Worm (Caenorhabditis elegans): ENCODE results near the gene T01B11.1.

The T01B11.1 gene

ce11 chrIV:8470206-8470605 lies 23.2 kb downstream of the T01B11.1 start:
- TF ChIP-seq F33H1.4 (GFP tag; IDR thresholded peaks at IDR 0.05) (peak; percentile 52), dox-1 (GFP tag; IDR thresholded peaks at IDR 0.05) (0 out of 2 replicates have a peak, but pooled peaks have one; percentile 42), hsf-1 (GFP tag; IDR thresholded peaks at IDR 0.05) (peak; percentile 95)

- no peak for TF ChIP-seq nfya-2 (GFP tag; IDR thresholded peaks at IDR 0.05)
- TF ChIP-seq C17E4.6 (GFP tag; IDR thresholded peaks at IDR 0.05), result no peak
- no peak for TF ChIP-seq lin-35 (GFP tag; optimal IDR thresholded peaks at IDR 0.05)
- no peak for TF ChIP-seq snpc-1.3 (tag; optimal IDR thresholded peaks at IDR 0.05; ENCODE audit: insufficient read depth)
These were observed 25.5 kb downstream of the T01B11.1 start, which contains the start of gene oat-1 for ce11 chrIV:8472493-8472892. oat-1 (minus strand) TSS chrIV:8472593.

- no peak for TF ChIP-seq ztf-6 (GFP tag; IDR thresholded peaks at IDR 0.05)
- TF ChIP-seq nfya-1 (tag; optimal IDR thresholded peaks at IDR 0.05; ENCODE audit: borderline replicate concordance, insufficient read depth), result no peak
- TF ChIP-seq nhr-90 (tag; optimal IDR thresholded peaks at IDR 0.05), result no peak
- TF ChIP-seq ets-4 (GFP tag; optimal IDR thresholded peaks at IDR 0.05), result no peak
- TF ChIP-seq attf-5 (GFP tag; optimal IDR thresholded peaks at IDR 0.05), result no peak
- TF ChIP-seq Y95B8A.8 (GFP tag; IDR thresholded peaks at IDR 0.05), result no peak
These were observed 26.8 kb downstream of the T01B11.1 start, which contains the start of gene C28C12.11 for ce11 chrIV:8473756-8474155. C28C12.11 (plus strand) TSS chrIV:8474056.

ce11 chrIV:8475030-8475679 lies 28.2 kb downstream of the T01B11.1 start:
- TF ChIP-seq egl-18 (GFP tag; IDR thresholded peaks at IDR 0.05), result no peak
- TF ChIP-seq nhr-80 (tag; optimal IDR thresholded peaks at IDR 0.05), result peak; percentile 86

- TF ChIP-seq egrh-3 (GFP tag; IDR thresholded peaks at IDR 0.05), result no peak
- TF ChIP-seq mes-4 (tag; optimal IDR thresholded peaks at IDR 0.05), result no peak
- no peak for TF ChIP-seq lir-1 (GFP tag; conservative IDR thresholded peaks at IDR 0.05)
- TF ChIP-seq nhr-90 (tag; optimal IDR thresholded peaks at IDR 0.05), result no peak
- no peak for TF ChIP-seq hlh-12 (tag; optimal IDR thresholded peaks at IDR 0.05)
- TF ChIP-seq F22D6.2 (tag; optimal IDR thresholded peaks at IDR 0.05), result no peak
- TF ChIP-seq lsy-27 (tag; optimal IDR thresholded peaks at IDR 0.05; ENCODE audit: borderline replicate concordance, insufficient read depth), result no peak
- TF ChIP-seq madf-3 (GFP tag; IDR thresholded peaks at IDR 0.05), result no peak
- no peak for TF ChIP-seq atf-7 (tag; optimal IDR thresholded peaks at IDR 0.05)
- no peak for TF ChIP-seq Y56A3A.18 (GFP tag; IDR thresholded peaks at IDR 0.05)
- no peak for TF ChIP-seq hsf-1 (GFP tag; IDR thresholded peaks at IDR 0.05)
- TF ChIP-seq ztf-26 (tag; optimal IDR thresholded peaks at IDR 0.05), result no peak
- no peak for TF ChIP-seq sdz-38 (tag; optimal IDR thresholded peaks at IDR 0.05)
- TF ChIP-seq nhr-80 (tag; optimal IDR thresholded peaks at IDR 0.05), result no peak
- TF ChIP-seq attf-3 (GFP tag; conservative IDR thresholded peaks at IDR 0.05), result no peak
- no peak for TF ChIP-seq lin-40 (tag; optimal IDR thresholded peaks at IDR 0.05)
- no peak for TF ChIP-seq hmg-20 (GFP tag; IDR thresholded peaks at IDR 0.05)
- no peak for TF ChIP-seq F37B4.10 (GFP tag; IDR thresholded peaks at IDR 0.05)
These were observed 29.2 kb downstream of the T01B11.1 start for ce11 chrIV:8476166-8476565.

ce11 chrIV:8476880-8477279 lies 29.9 kb downstream of the T01B11.1 start, which contains the start of gene spp-10:
spp-10 (plus strand) TSS chrIV:8477180.
- TF ChIP-seq Y79H2A.3 (GFP tag; conservative IDR thresholded peaks at IDR 0.05) (no peak), lsl-1 (GFP tag; optimal IDR thresholded peaks at IDR 0.05) (no peak), ZK185.1 (tag; optimal IDR thresholded peaks at IDR 0.05; ENCODE audit: poor library complexity, severe bottlenecking) (no peak), T26A5.8 (tag; optimal IDR thresholded peaks at IDR 0.05) (no peak), mcd-1 (GFP tag; IDR thresholded peaks at IDR 0.05) (no peak), aptf-2 (GFP tag; conservative IDR thresholded peaks at IDR 0.05) (no peak), egl-44 (GFP tag; IDR thresholded peaks at IDR 0.05) (no peak), die-1 (tag; optimal IDR thresholded peaks at IDR 0.05) (no peak), zfh-2 (GFP tag; conservative IDR thresholded peaks at IDR 0.05) (no peak), nhr-80 (tag; optimal IDR thresholded peaks at IDR 0.05) (no peak)

All from whole organism, young adult.